Worm (Caenorhabditis elegans) whole organism, L2 larva: ENCODE results near the gene tbc-8.

Experiments used
- lin-39 ChIP-seq: fragments of 150-350 bp; optimal IDR thresholded peaks from 2 replicates; lab custom pipeline; 2014; ENCODE audit warnings: missing biosample characterization, missing genetic modification reagents, missing genetic modification characterization
- lsy-2 ChIP-seq, 2 experiments: fragments of 150-350 bp in 1 of 2; sonication (generic microtip) in 1 of 2; optimal IDR thresholded peaks; 2 replicates each; lab custom pipeline; 2014 to 2017; ENCODE audit warnings: missing biosample characterization in 2 of 2, missing genetic modification characterization in 2 of 2
- zag-1 ChIP-seq: fragments of 150-350 bp; optimal IDR thresholded peaks from 2 replicates; lab custom pipeline; 2014; ENCODE audit warnings: missing biosample characterization, missing genetic modification characterization

- TF ChIP-seq lsy-2 (tag; optimal IDR thresholded peaks at IDR 0.05; lab: Kevin White, UChicago) (no peak), zag-1 (no peak), lin-39 (tag; lab: Kevin White, UChicago) (no peak)
These were observed 13.1 kb upstream of the tbc-8 start, which contains the start of gene T07C4.3 for ce11 chrIII:10351595-10352207.
